Fruit fly (Drosophila melanogaster) whole organism, embryonic: ENCODE measurements around the gene mat.

ENCODE experiments used
- Antp ChIP-seq: fragments of 200-800 bp; sonication (Bioruptor generic); optimal IDR thresholded peaks from 3 replicates; lab custom pipeline; 2016; ENCODE audit warnings: missing biosample characterization, missing genetic modification characterization
- B-H1 ChIP-seq: fragments of 200-800 bp; sonication (Bioruptor generic); IDR thresholded peaks from 3 replicates; pipeline ENCODE4 v1.3.6; 2022; ENCODE audit warnings: missing biosample characterization, missing genetic modification characterization
- CG10462 ChIP-seq: fragments of 200-800 bp; sonication (Bioruptor generic); optimal IDR thresholded peaks from 2 replicates; lab custom pipeline; 2016; ENCODE audit warnings: missing biosample characterization, missing genetic modification characterization
- CG12104 ChIP-seq: fragments of 200-800 bp; sonication (Bioruptor generic); optimal IDR thresholded peaks from 3 replicates; lab custom pipeline; 2016; ENCODE audit warnings: missing biosample characterization, missing genetic modification characterization
- CG12769 ChIP-seq: fragments of 200-800 bp; sonication (Bioruptor generic); optimal IDR thresholded peaks from 2 replicates; lab custom pipeline; 2019; ENCODE audit warnings: missing biosample characterization, mild to moderate bottlenecking, missing genetic modification characterization, moderate library complexity
- CG13775 ChIP-seq: fragments of 200-800 bp; sonication (Bioruptor generic); optimal IDR thresholded peaks from 3 replicates; lab custom pipeline; 2017; ENCODE audit warnings: missing biosample characterization, mild to moderate bottlenecking, missing genetic modification characterization
- CG15601 ChIP-seq: fragments of 200-800 bp; sonication (Bioruptor generic); optimal IDR thresholded peaks from 3 replicates; lab custom pipeline; 2019; ENCODE audit warnings: missing biosample characterization, mild to moderate bottlenecking, missing genetic modification characterization, moderate library complexity
- CG17359 ChIP-seq: fragments of 200-800 bp; sonication (Bioruptor generic); optimal IDR thresholded peaks from 3 replicates; lab custom pipeline; 2018; ENCODE audit warnings: missing biosample characterization, mild to moderate bottlenecking, missing genetic modification characterization, moderate library complexity
- CG17385 ChIP-seq: fragments of 200-800 bp; sonication (Bioruptor generic); optimal IDR thresholded peaks from 3 replicates; lab custom pipeline; 2018; ENCODE audit warnings: missing biosample characterization, mild to moderate bottlenecking, missing genetic modification characterization
- CG17802 ChIP-seq: fragments of 200-800 bp; sonication (Bioruptor generic); optimal IDR thresholded peaks from 2 replicates; lab custom pipeline; 2018; ENCODE audit warnings: missing biosample characterization, mild to moderate bottlenecking, missing genetic modification characterization, moderate library complexity
- CG2678 ChIP-seq: fragments of 200-800 bp; sonication (Bioruptor generic); optimal IDR thresholded peaks from 3 replicates; lab custom pipeline; 2019; ENCODE audit warnings: missing biosample characterization, mild to moderate bottlenecking, missing genetic modification characterization, moderate library complexity
- CG31388 ChIP-seq: fragments of 200-800 bp; sonication (Bioruptor generic); optimal IDR thresholded peaks from 2 replicates; lab custom pipeline; 2016; ENCODE audit warnings: missing biosample characterization, missing genetic modification characterization
- CG42726 ChIP-seq: fragments of 200-800 bp; sonication (Bioruptor generic); IDR thresholded peaks from 2 replicates; pipeline ENCODE4 v1.3.6; 2022; ENCODE audit warnings: missing biosample characterization, missing genetic modification characterization; ENCODE audit not compliant: partially characterized antibody
- CG4730 ChIP-seq: fragments of 200-800 bp; sonication (Bioruptor generic); IDR thresholded peaks from 2 replicates; pipeline ENCODE4 v1.3.6; 2022; ENCODE audit warnings: missing biosample characterization, missing genetic modification characterization
- CG7987 ChIP-seq: fragments of 200-800 bp; sonication (Bioruptor generic); optimal IDR thresholded peaks from 2 replicates; lab custom pipeline; 2018; ENCODE audit warnings: missing biosample characterization, mild to moderate bottlenecking, missing genetic modification characterization, moderate library complexity
- CG8388 ChIP-seq: fragments of 200-800 bp; sonication (Bioruptor generic); optimal IDR thresholded peaks from 2 replicates; lab custom pipeline; 2019; ENCODE audit warnings: missing biosample characterization, mild to moderate bottlenecking, missing genetic modification characterization, moderate library complexity
- CG9437 ChIP-seq: fragments of 200-800 bp; sonication (Bioruptor generic); optimal IDR thresholded peaks from 2 replicates; lab custom pipeline; 2018; ENCODE audit warnings: missing biosample characterization, mild to moderate bottlenecking, missing genetic modification characterization
- CG9876 ChIP-seq: fragments of 200-800 bp; sonication (Bioruptor generic); optimal IDR thresholded peaks from 2 replicates; lab custom pipeline; 2016; ENCODE audit warnings: missing biosample characterization, missing genetic modification characterization
- CoRest ChIP-seq: fragments of 200-800 bp; sonication (Bioruptor generic); optimal IDR thresholded peaks from 3 replicates; lab custom pipeline; 2018; ENCODE audit warnings: missing biosample characterization, mild to moderate bottlenecking, missing genetic modification characterization, moderate library complexity
- D ChIP-seq, 2 experiments: fragments of 200-800 bp in 1 of 2; fragments of >200 bp in 1 of 2; sonication (Bioruptor generic) in 1 of 2; optimal IDR thresholded peaks; 2 replicates in 1 of 2; 3 replicates in 1 of 2; lab custom pipeline; 2017; ENCODE audit warnings: mild to moderate bottlenecking in 1 of 2, missing biosample characterization in 1 of 2, missing genetic modification characterization in 1 of 2, missing genetic modification reagents in 1 of 2
- E2f2 ChIP-seq: fragments of 200-800 bp; sonication (Bioruptor generic); IDR thresholded peaks from 2 replicates; pipeline ENCODE4 v1.3.6; 2022; ENCODE audit warnings: missing biosample characterization, missing genetic modification characterization
- Eip74EF ChIP-seq, 2 experiments: fragments of 200-800 bp in 1 of 2; fragments of >200 bp in 1 of 2; sonication (Bioruptor generic) in 1 of 2; optimal IDR thresholded peaks; 2 replicates each; lab custom pipeline; 2017 to 2019; ENCODE audit warnings: missing biosample characterization in 2 of 2, missing genetic modification characterization in 2 of 2, mild to moderate bottlenecking in 1 of 2, moderate library complexity in 1 of 2
- Fer1 ChIP-seq: fragments of 200-800 bp; sonication (Bioruptor generic); optimal IDR thresholded peaks from 2 replicates; lab custom pipeline; 2017; ENCODE audit warnings: missing biosample characterization, mild to moderate bottlenecking, missing genetic modification characterization
- GATAe ChIP-seq: fragments of 200-800 bp; sonication (Bioruptor generic); conservative IDR thresholded peaks from 2 replicates; pipeline ENCODE4 v1.3.6; 2022; ENCODE audit warnings: missing biosample characterization, missing genetic modification characterization
- HmgD ChIP-seq: fragments of 200-800 bp; sonication (Bioruptor generic); optimal IDR thresholded peaks from 3 replicates; lab custom pipeline; 2016; ENCODE audit warnings: missing biosample characterization, missing genetic modification characterization
- Hmr ChIP-seq: fragments of 200-800 bp; sonication (Bioruptor generic); optimal IDR thresholded peaks from 3 replicates; lab custom pipeline; 2017; ENCODE audit warnings: mild to moderate bottlenecking, missing biosample characterization, missing genetic modification reagents, missing genetic modification characterization
- Hr39 ChIP-seq: fragments of >200 bp; optimal IDR thresholded peaks from 2 replicates; lab custom pipeline; 2017
- MBD-R2 ChIP-seq: fragments of 200-800 bp; sonication (Bioruptor generic); IDR thresholded peaks from 2 replicates; pipeline ENCODE4 v1.3.6; 2022; ENCODE audit warnings: missing biosample characterization, missing genetic modification characterization
- Mrtf ChIP-seq: fragments of 200-800 bp; sonication (Bioruptor generic); IDR thresholded peaks from 3 replicates; pipeline ENCODE4 v1.3.6; 2022; ENCODE audit warnings: missing biosample characterization, missing genetic modification characterization
- NfI ChIP-seq: fragments of 200-800 bp; sonication (Bioruptor generic); optimal IDR thresholded peaks from 3 replicates; lab custom pipeline; 2018; ENCODE audit warnings: missing biosample characterization, mild to moderate bottlenecking, missing genetic modification characterization, moderate library complexity
- Poxn ChIP-seq: fragments of 200-800 bp; sonication (Bioruptor generic); IDR thresholded peaks from 2 replicates; pipeline ENCODE4 v1.3.6; 2022; ENCODE audit warnings: missing biosample characterization, missing genetic modification characterization
- Ptx1 ChIP-seq: fragments of 200-800 bp; sonication (Bioruptor generic); IDR thresholded peaks from 2 replicates; pipeline ENCODE4 v1.3.6; 2022; ENCODE audit warnings: missing biosample characterization, missing genetic modification characterization
- Sin3A ChIP-seq: fragments of >200 bp; optimal IDR thresholded peaks from 2 replicates; lab custom pipeline; 2018
- Sox102F ChIP-seq: fragments of 200-800 bp; sonication (Bioruptor generic); optimal IDR thresholded peaks from 2 replicates; lab custom pipeline; 2018; ENCODE audit warnings: missing biosample characterization, mild to moderate bottlenecking, missing genetic modification characterization, moderate library complexity
- abd-A ChIP-seq: fragments of 200-800 bp; sonication (Bioruptor generic); optimal IDR thresholded peaks from 3 replicates; lab custom pipeline; 2019; ENCODE audit warnings: missing biosample characterization, mild to moderate bottlenecking, missing genetic modification characterization, moderate library complexity
- ase ChIP-seq: fragments of 200-800 bp; sonication (Bioruptor generic); IDR thresholded peaks from 3 replicates; pipeline ENCODE4 v1.3.6; 2022; ENCODE audit warnings: missing biosample characterization, missing genetic modification characterization
- br ChIP-seq: fragments of >200 bp; optimal IDR thresholded peaks from 2 replicates; lab custom pipeline; 2017
- exex ChIP-seq: fragments of 200-800 bp; sonication (Bioruptor generic); optimal IDR thresholded peaks from 4 replicates; lab custom pipeline; 2018; ENCODE audit warnings: missing biosample characterization, mild to moderate bottlenecking, missing genetic modification characterization, moderate library complexity
- eyg ChIP-seq: fragments of 200-800 bp; sonication (Bioruptor generic); optimal IDR thresholded peaks from 3 replicates; lab custom pipeline; 2016; ENCODE audit warnings: missing biosample characterization, missing genetic modification characterization
- ham ChIP-seq: fragments of 200-800 bp; sonication (Bioruptor generic); IDR thresholded peaks from 2 replicates; pipeline ENCODE4 v1.3.6; 2022; ENCODE audit warnings: missing biosample characterization, missing genetic modification characterization
- hb ChIP-seq: fragments of 200-800 bp; sonication (Bioruptor generic); IDR thresholded peaks from 3 replicates; pipeline ENCODE4 v1.3.6; 2022; ENCODE audit warnings: missing biosample characterization, missing genetic modification characterization; ENCODE audit not compliant: partially characterized antibody
- org-1 ChIP-seq: fragments of 200-800 bp; sonication (Bioruptor generic); optimal IDR thresholded peaks from 2 replicates; lab custom pipeline; 2017; ENCODE audit warnings: missing biosample characterization, missing genetic modification characterization
- pfk ChIP-seq: fragments of 200-800 bp; sonication (Bioruptor generic); optimal IDR thresholded peaks from 2 replicates; lab custom pipeline; 2018; ENCODE audit warnings: missing biosample characterization, mild to moderate bottlenecking, missing genetic modification characterization, moderate library complexity
- row ChIP-seq: fragments of 200-800 bp; sonication (Bioruptor generic); IDR thresholded peaks from 3 replicates; pipeline ENCODE4 v1.3.6; 2022; ENCODE audit warnings: missing biosample characterization, missing genetic modification characterization
- tgo ChIP-seq: fragments of 200-800 bp; sonication (Bioruptor generic); IDR thresholded peaks from 3 replicates; pipeline ENCODE4 v1.3.6; 2022; ENCODE audit warnings: missing biosample characterization, missing genetic modification characterization
- toy ChIP-seq: fragments of 200-800 bp; sonication (Bioruptor generic); IDR thresholded peaks from 2 replicates; pipeline ENCODE4 v1.3.6; 2022; ENCODE audit warnings: missing biosample characterization, missing genetic modification characterization
- ttk ChIP-seq: fragments of 200-800 bp; sonication (Bioruptor generic); IDR thresholded peaks from 2 replicates; pipeline ENCODE4 v2.1.2; 2022; ENCODE audit warnings: missing biosample characterization, missing genetic modification characterization
- unc-4 ChIP-seq: fragments of 200-800 bp; sonication (Bioruptor generic); IDR thresholded peaks from 2 replicates; pipeline ENCODE4 v1.3.6; 2022; ENCODE audit warnings: missing biosample characterization, missing genetic modification characterization; ENCODE audit not compliant: partially characterized antibody
- z ChIP-seq: fragments of 200-800 bp; sonication (Bioruptor generic); IDR thresholded peaks from 3 replicates; pipeline ENCODE4 v1.3.6; 2022; ENCODE audit warnings: missing biosample characterization, missing genetic modification characterization

Gene mat

dm6 chr3L:857063-858015 lies 45.4 kb upstream of the mat start, which contains the start of gene dpr20 (continued):
- peak; percentile 41 for TF ChIP-seq CG8388 (GFP tag; lab: Kevin White, UChicago)
- peak; percentile 66; the same call in 1 of the 2 replicates for TF ChIP-seq toy (GFP tag; lab: Robert Waterston, UW)
- TF ChIP-seq pfk = no peak
- TF ChIP-seq Mrtf = peak; percentile 83
- no peak for TF ChIP-seq z (GFP tag; lab: Robert Waterston, UW)
- no peak for TF ChIP-seq Sin3A (lab: Kevin White, UChicago)
- peak; percentile 46 for TF ChIP-seq exex (tag; lab: Kevin White, UChicago)
- TF ChIP-seq CG2678 (tag; lab: Kevin White, UChicago) = peak; percentile 82
- no peak for TF ChIP-seq CG42726
- peak; percentile 77 for TF ChIP-seq Antp
- no peak for TF ChIP-seq ham (GFP tag; lab: Robert Waterston, UW)
- peak; percentile 92 for TF ChIP-seq Ptx1 (GFP tag; lab: Robert Waterston, UW)
- TF ChIP-seq hb (GFP tag; lab: Robert Waterston, UW) = no peak
- TF ChIP-seq CG12104 = peak; percentile 8
- peak; percentile 74 for TF ChIP-seq Sox102F (GFP tag; lab: Kevin White, UChicago)
- TF ChIP-seq Fer1 = peak; percentile 82
- TF ChIP-seq Poxn (GFP tag; lab: Robert Waterston, UW) = peak; percentile 70
- no peak for TF ChIP-seq Hr39 (lab: Kevin White, UChicago)
- TF ChIP-seq CG10462 (GFP tag; lab: Kevin White, UChicago) = no peak
- peak; percentile 36 for TF ChIP-seq HmgD (GFP tag; lab: Kevin White, UChicago)
- TF ChIP-seq NfI (GFP tag; lab: Kevin White, UChicago) = peak; percentile 85
- TF ChIP-seq CoRest (tag; lab: Kevin White, UChicago) = peak; percentile 71
- peak; percentile 39 for TF ChIP-seq CG9876 (GFP tag; lab: Kevin White, UChicago)
- TF ChIP-seq CG17802 (tag; lab: Kevin White, UChicago) = peak; percentile 39
- TF ChIP-seq unc-4 (GFP tag; lab: Robert Waterston, UW) = no peak
- TF ChIP-seq org-1 (GFP tag; lab: Kevin White, UChicago) = peak; percentile 49
- TF ChIP-seq CG12769 = peak; percentile 92
- TF ChIP-seq CG17385 (GFP tag; lab: Kevin White, UChicago) = peak; percentile 67
- TF ChIP-seq CG7987 (GFP tag; lab: Kevin White, UChicago) = peak; percentile 58
- TF ChIP-seq tgo (GFP tag; lab: Robert Waterston, UW) = peak; percentile 87
- no peak for TF ChIP-seq CG31388 (GFP tag; lab: Kevin White, UChicago)
- no peak for TF ChIP-seq abd-A
- TF ChIP-seq CG4730 (GFP tag; lab: Robert Waterston, UW) = peak; percentile 76
- peak; percentile 69 for TF ChIP-seq E2f2 (GFP tag; lab: Robert Waterston, UW)
- TF ChIP-seq D (optimal IDR thresholded peaks at IDR 0.05; lab: Kevin White, UChicago) = no peak
- TF ChIP-seq D (GFP tag; optimal IDR thresholded peaks at IDR 0.05; lab: Kevin White, UChicago) = peak; percentile 27
- TF ChIP-seq row (GFP tag; lab: Robert Waterston, UW) = peak; percentile 93
- peak; percentile 48 for TF ChIP-seq GATAe (GFP tag; lab: Robert Waterston, UW)
- peak; percentile 77 for TF ChIP-seq MBD-R2 (GFP tag; lab: Robert Waterston, UW)
- TF ChIP-seq ttk = peak; percentile 86
- TF ChIP-seq Hmr = peak; percentile 74
- TF ChIP-seq Eip74EF (GFP tag; optimal IDR thresholded peaks at IDR 0.05; lab: Kevin White, UChicago) = no peak
- peak; percentile 87 for TF ChIP-seq ase (GFP tag; lab: Robert Waterston, UW)
- TF ChIP-seq br (lab: Kevin White, UChicago) = no peak
- TF ChIP-seq CG9437 (GFP tag; lab: Kevin White, UChicago) = peak; percentile 32
- TF ChIP-seq CG13775 (GFP tag; lab: Kevin White, UChicago) = peak; percentile 35
- peak; percentile 62 for TF ChIP-seq eyg
- TF ChIP-seq CG17359 = peak; percentile 72
- peak; percentile 83 for TF ChIP-seq B-H1 (GFP tag; lab: Robert Waterston, UW)
- TF ChIP-seq CG15601 = peak; percentile 42
